Worm (Caenorhabditis elegans): Measurements from ENCODE around the gene trap-3.
A peak's percentile ranks its signal among the peaks of the same experiment; 100 is the strongest.

ce11 chrIV:2388949-2389495, at the start of gene trap-3:
- TF ChIP-seq pqm-1 (tag; optimal IDR thresholded peaks at IDR 0.05), result peak; percentile 74
- no peak for TF ChIP-seq lim-6 (tag; optimal IDR thresholded peaks at IDR 0.05)
- peak; percentile 52 for TF ChIP-seq madf-2 (tag; optimal IDR thresholded peaks at IDR 0.05)
- no peak for TF ChIP-seq nhr-11 (tag; optimal IDR thresholded peaks at IDR 0.05)
- TF ChIP-seq hlh-8 (tag; optimal IDR thresholded peaks at IDR 0.05), result peak; percentile 17
- TF ChIP-seq zip-5 (tag; optimal IDR thresholded peaks at IDR 0.05), result peak; percentile 37

Measured in whole organism, late embryonic.